Fruit fly (Drosophila melanogaster) Kc167 (cell line): ENCODE data around the gene btz.

Source experiments
- h ChIP-seq: fragments of >200 bp; optimal IDR thresholded peaks from 3 replicates; lab custom pipeline; 2018; ENCODE audit warnings: missing external identifiers
- psq ChIP-seq: fragments of >200 bp; optimal IDR thresholded peaks from 2 replicates; lab custom pipeline; 2017; ENCODE audit warnings: missing external identifiers
- ttk ChIP-seq: sonication (Bioruptor generic); optimal IDR thresholded peaks from 2 replicates; lab custom pipeline; 2017; ENCODE audit warnings: missing external identifiers

- no peak for TF ChIP-seq h (lab: Kevin White, UChicago)
- no peak for TF ChIP-seq psq
- no peak for TF ChIP-seq ttk (lab: Kevin White, UChicago)
Measured at dm6 chr3R:27738287-27738686, 38.1 kb downstream of the btz start.
